Fruit fly (Drosophila melanogaster) whole organism, embryonic: ENCODE measurements around the gene CG43680.

Experiments used
- CG10321 ChIP-seq: fragments of 200-800 bp; sonication (Bioruptor generic); IDR thresholded peaks from 2 replicates; pipeline ENCODE4 v1.3.6; 2022; ENCODE audit warnings: missing biosample characterization, missing genetic modification characterization
- CG10431 ChIP-seq: fragments of 200-800 bp; sonication (Bioruptor generic); optimal IDR thresholded peaks from 3 replicates; lab custom pipeline; 2018; ENCODE audit warnings: missing biosample characterization, mild to moderate bottlenecking, missing genetic modification characterization
- CG12942 ChIP-seq: fragments of 200-800 bp; sonication (Bioruptor generic); optimal IDR thresholded peaks from 3 replicates; lab custom pipeline; 2016; ENCODE audit warnings: missing biosample characterization, missing genetic modification characterization
- CG13123 ChIP-seq: fragments of 200-800 bp; sonication (Bioruptor generic); optimal IDR thresholded peaks from 2 replicates; lab custom pipeline; 2016; ENCODE audit warnings: missing biosample characterization, missing genetic modification characterization
- CG14050 ChIP-seq: fragments of 200-800 bp; sonication (Bioruptor generic); IDR thresholded peaks from 3 replicates; pipeline ENCODE4 v1.3.6; 2022; ENCODE audit warnings: missing biosample characterization, missing genetic modification characterization
- CG16815 ChIP-seq: fragments of 200-800 bp; sonication (Bioruptor generic); optimal IDR thresholded peaks from 3 replicates; lab custom pipeline; 2017; ENCODE audit warnings: missing biosample characterization, mild to moderate bottlenecking, missing genetic modification characterization
- CG17328 ChIP-seq: fragments of 200-800 bp; sonication (Bioruptor generic); IDR thresholded peaks from 2 replicates; pipeline ENCODE4 v1.3.6; 2022; ENCODE audit warnings: missing biosample characterization, missing genetic modification characterization
- CG1832 ChIP-seq: fragments of 200-800 bp; sonication (Bioruptor generic); optimal IDR thresholded peaks from 2 replicates; lab custom pipeline; 2017; ENCODE audit warnings: missing biosample characterization, mild to moderate bottlenecking, missing genetic modification characterization, inconsistent platforms
- CG2712 ChIP-seq: fragments of 200-800 bp; optimal IDR thresholded peaks from 3 replicates; lab custom pipeline; 2019; ENCODE audit warnings: missing biosample characterization, mild to moderate bottlenecking, missing genetic modification characterization, moderate library complexity
- CG31388 ChIP-seq: fragments of 200-800 bp; sonication (Bioruptor generic); optimal IDR thresholded peaks from 2 replicates; lab custom pipeline; 2016; ENCODE audit warnings: missing biosample characterization, missing genetic modification characterization
- CG32772 ChIP-seq: fragments of 200-800 bp; sonication (Bioruptor generic); IDR thresholded peaks from 2 replicates; pipeline ENCODE4 v1.3.6; 2022; ENCODE audit warnings: missing biosample characterization, missing genetic modification characterization
- CG4282 ChIP-seq: fragments of 200-800 bp; sonication (Bioruptor generic); optimal IDR thresholded peaks from 2 replicates; lab custom pipeline; 2016; ENCODE audit warnings: missing biosample characterization, missing genetic modification characterization
- CG5180 ChIP-seq: fragments of 200-800 bp; sonication (Bioruptor generic); optimal IDR thresholded peaks from 3 replicates; lab custom pipeline; 2017; ENCODE audit warnings: missing biosample characterization, missing genetic modification characterization, mild to moderate bottlenecking, moderate library complexity, missing genetic modification reagents
- CG6175 ChIP-seq: fragments of 200-800 bp; sonication (Bioruptor generic); IDR thresholded peaks from 3 replicates; pipeline ENCODE4 v1.3.6; 2022; ENCODE audit warnings: missing biosample characterization, missing genetic modification characterization
- CG6654 ChIP-seq: fragments of 200-800 bp; sonication (Bioruptor generic); optimal IDR thresholded peaks from 2 replicates; lab custom pipeline; 2017; ENCODE audit warnings: missing biosample characterization, mild to moderate bottlenecking, missing genetic modification characterization
- CG6683 ChIP-seq: fragments of 200-800 bp; sonication (Bioruptor generic); optimal IDR thresholded peaks from 2 replicates; lab custom pipeline; 2017; ENCODE audit warnings: missing biosample characterization, mild to moderate bottlenecking, missing genetic modification characterization, missing genetic modification reagents
- CG7271 ChIP-seq: fragments of 200-800 bp; sonication (Bioruptor generic); optimal IDR thresholded peaks from 2 replicates; lab custom pipeline; 2018; ENCODE audit warnings: missing biosample characterization, mild to moderate bottlenecking, missing genetic modification characterization, moderate library complexity
- CG9215 ChIP-seq: fragments of 200-800 bp; sonication (Bioruptor generic); IDR thresholded peaks from 2 replicates; pipeline ENCODE4 v1.3.6; 2022; ENCODE audit warnings: missing biosample characterization, missing genetic modification characterization
- D19A ChIP-seq: fragments of 200-800 bp; optimal IDR thresholded peaks from 3 replicates; lab custom pipeline; 2019; ENCODE audit warnings: missing biosample characterization, mild to moderate bottlenecking, missing genetic modification characterization, moderate library complexity
- Deaf1 ChIP-seq: fragments of 200-800 bp; optimal IDR thresholded peaks from 3 replicates; lab custom pipeline; 2019; ENCODE audit warnings: missing biosample characterization, mild to moderate bottlenecking, missing genetic modification characterization, moderate library complexity
- Doc3 ChIP-seq: fragments of 200-800 bp; sonication (Bioruptor generic); IDR thresholded peaks from 3 replicates; pipeline ENCODE4 v1.3.6; 2022; ENCODE audit warnings: missing biosample characterization, missing genetic modification characterization; ENCODE audit not compliant: partially characterized antibody
- GATAe ChIP-seq: fragments of 200-800 bp; sonication (Bioruptor generic); conservative IDR thresholded peaks from 2 replicates; pipeline ENCODE4 v1.3.6; 2022; ENCODE audit warnings: missing biosample characterization, missing genetic modification characterization
- Lhr ChIP-seq: fragments of 200-800 bp; sonication (Bioruptor generic); optimal IDR thresholded peaks from 3 replicates; lab custom pipeline; 2017; ENCODE audit warnings: mild to moderate bottlenecking, missing biosample characterization, missing genetic modification reagents, missing genetic modification characterization
- MTF-1 ChIP-seq: fragments of 200-800 bp; sonication (Bioruptor generic); optimal IDR thresholded peaks from 2 replicates; lab custom pipeline; 2018; ENCODE audit warnings: missing biosample characterization, mild to moderate bottlenecking, missing genetic modification characterization, borderline replicate concordance
- NFAT ChIP-seq: fragments of 200-800 bp; sonication (Bioruptor generic); IDR thresholded peaks from 2 replicates; pipeline ENCODE4 v1.3.6; 2022; ENCODE audit warnings: missing biosample characterization, missing genetic modification characterization
- Side ChIP-seq: fragments of 200-800 bp; sonication (Bioruptor generic); optimal IDR thresholded peaks from 2 replicates; lab custom pipeline; 2016; ENCODE audit warnings: missing biosample characterization, missing genetic modification characterization
- YL-1 ChIP-seq: fragments of 200-800 bp; sonication (Bioruptor generic); optimal IDR thresholded peaks from 3 replicates; lab custom pipeline; 2017; ENCODE audit warnings: missing biosample characterization, mild to moderate bottlenecking, missing genetic modification characterization
- bbx ChIP-seq: fragments of 200-800 bp; sonication (Bioruptor generic); IDR thresholded peaks from 2 replicates; pipeline ENCODE4 v1.3.6; 2022; ENCODE audit warnings: missing biosample characterization, missing genetic modification characterization; ENCODE audit not compliant: partially characterized antibody
- bowl ChIP-seq: fragments of 200-800 bp; sonication (Bioruptor generic); IDR thresholded peaks from 2 replicates; pipeline ENCODE4 v1.3.6; 2022; ENCODE audit warnings: missing biosample characterization, missing genetic modification characterization
- br ChIP-seq: fragments of >200 bp; optimal IDR thresholded peaks from 2 replicates; lab custom pipeline; 2017
- chinmo ChIP-seq: fragments of 200-800 bp; sonication (Bioruptor generic); IDR thresholded peaks from 4 replicates; pipeline ENCODE4 v1.3.6; 2022; ENCODE audit warnings: missing biosample characterization, missing genetic modification characterization; ENCODE audit not compliant: partially characterized antibody
- croc ChIP-seq: fragments of 200-800 bp; sonication (Bioruptor generic); conservative IDR thresholded peaks from 3 replicates; pipeline ENCODE4 v1.3.6; 2022; ENCODE audit warnings: missing biosample characterization, missing genetic modification characterization
- dan ChIP-seq: fragments of 200-800 bp; sonication (Bioruptor generic); IDR thresholded peaks from 2 replicates; pipeline ENCODE4 v1.3.6; 2022; ENCODE audit warnings: missing biosample characterization, missing genetic modification characterization
- dpn ChIP-seq, 2 experiments: fragments of 200-800 bp; sonication (Bioruptor generic); optimal IDR thresholded peaks; 3 replicates each; lab custom pipeline; 2016; ENCODE audit warnings: missing biosample characterization in 2 of 2, missing genetic modification characterization in 2 of 2
- ewg ChIP-seq: fragments of 200-800 bp; sonication (Bioruptor generic); optimal IDR thresholded peaks from 3 replicates; lab custom pipeline; 2017; ENCODE audit warnings: mild to moderate bottlenecking, missing biosample characterization, missing genetic modification reagents, missing genetic modification characterization
- gro ChIP-seq: fragments of 200-800 bp; sonication (Bioruptor generic); optimal IDR thresholded peaks from 2 replicates; lab custom pipeline; 2016; ENCODE audit warnings: missing biosample characterization, missing genetic modification characterization
- gsb ChIP-seq: fragments of 200-800 bp; sonication (Bioruptor generic); IDR thresholded peaks from 2 replicates; pipeline ENCODE4 v1.3.6; 2022; ENCODE audit warnings: missing biosample characterization, missing genetic modification characterization
- ham ChIP-seq: fragments of 200-800 bp; sonication (Bioruptor generic); IDR thresholded peaks from 2 replicates; pipeline ENCODE4 v1.3.6; 2022; ENCODE audit warnings: missing biosample characterization, missing genetic modification characterization
- ind ChIP-seq: fragments of 200-800 bp; sonication (Bioruptor generic); optimal IDR thresholded peaks from 3 replicates; lab custom pipeline; 2016; ENCODE audit warnings: missing biosample characterization, missing genetic modification characterization
- jumu ChIP-seq: fragments of 200-800 bp; sonication (Bioruptor generic); optimal IDR thresholded peaks from 3 replicates; lab custom pipeline; 2016; ENCODE audit warnings: missing biosample characterization, missing genetic modification characterization
- lola ChIP-seq, 3 experiments: fragments of >200 bp in 2 of 3; fragments of 200-800 bp in 1 of 3; sonication (Bioruptor generic) in 1 of 3; optimal IDR thresholded peaks; 2 replicates each; lab custom pipeline; 2017 to 2019; ENCODE audit warnings: missing biosample characterization in 3 of 3, missing genetic modification characterization in 3 of 3, mild to moderate bottlenecking in 1 of 3, moderate library complexity in 1 of 3
- maf-S ChIP-seq: fragments of 200-800 bp; sonication (Bioruptor generic); optimal IDR thresholded peaks from 2 replicates; lab custom pipeline; 2016; ENCODE audit warnings: missing biosample characterization, missing genetic modification characterization
- oc ChIP-seq: fragments of 200-800 bp; sonication (Bioruptor generic); optimal IDR thresholded peaks from 2 replicates; lab custom pipeline; 2018; ENCODE audit warnings: missing biosample characterization, mild to moderate bottlenecking, missing genetic modification characterization, moderate library complexity
- pan ChIP-seq, 4 experiments: fragments of >200 bp in 3 of 4; fragments of 200-800 bp in 1 of 4; sonication (Bioruptor generic) in 1 of 4; optimal IDR thresholded peaks in 3 of 4; IDR thresholded peaks in 1 of 4; 2 replicates each; pipeline versions ENCODE4 v1.3.6 to Lab custom; 2017 to 2022; ENCODE audit warnings: missing biosample characterization in 2 of 4, missing genetic modification characterization in 2 of 4, mixed read lengths in 1 of 4
- pita ChIP-seq: fragments of 200-800 bp; sonication (Bioruptor generic); optimal IDR thresholded peaks from 2 replicates; lab custom pipeline; 2017; ENCODE audit warnings: missing biosample characterization, mild to moderate bottlenecking, missing genetic modification characterization
- tna ChIP-seq: fragments of 200-800 bp; sonication (Bioruptor generic); IDR thresholded peaks from 2 replicates; pipeline ENCODE4 v1.3.6; 2022; ENCODE audit warnings: missing biosample characterization, missing genetic modification characterization; ENCODE audit not compliant: partially characterized antibody
- z ChIP-seq: fragments of 200-800 bp; sonication (Bioruptor generic); IDR thresholded peaks from 3 replicates; pipeline ENCODE4 v1.3.6; 2022; ENCODE audit warnings: missing biosample characterization, missing genetic modification characterization

CG43680 gene

dm6 chr3L:15098659-15099512, 45.7 kb upstream of the CG43680 start (continued):
- TF ChIP-seq CG12942 (GFP tag; lab: Kevin White, UChicago) (peak; percentile 61), CG10321 (GFP tag; lab: Robert Waterston, UW) (peak; percentile 68; the same call in 1 of the 2 replicates), chinmo (GFP tag; lab: Robert Waterston, UW) (0 out of 4 replicates have a peak, but pooled peaks have one; percentile 20), GATAe (GFP tag; lab: Robert Waterston, UW) (peak; percentile 43; the same call in 1 of the 2 replicates), ham (no peak), pita (GFP tag; lab: Kevin White, UChicago) (no peak), CG32772 (GFP tag; lab: Robert Waterston, UW) (peak; percentile 71; the same call in 1 of the 2 replicates), jumu (GFP tag; lab: Kevin White, UChicago) (peak; percentile 3), CG5180 (GFP tag; lab: Kevin White, UChicago) (peak; percentile 66), NFAT (peak; percentile 70; the same call in 1 of the 2 replicates), gsb (GFP tag; lab: Robert Waterston, UW) (peak; percentile 77), CG14050 (GFP tag; lab: Robert Waterston, UW) (peak; percentile 61; the same call in 2 of the 3 replicates), CG6683 (GFP tag; lab: Kevin White, UChicago) (peak; percentile 91), CG2712 (tag; lab: Kevin White, UChicago) (peak; percentile 97), oc (tag; lab: Kevin White, UChicago) (peak; percentile 72), CG10431 (peak; percentile 58), CG9215 (GFP tag; lab: Robert Waterston, UW) (no peak; the same call in 1 of the 2 replicates), ind (GFP tag; lab: Kevin White, UChicago) (peak; percentile 84), Deaf1 (tag; lab: Kevin White, UChicago) (peak; percentile 66), CG1832 (GFP tag; lab: Kevin White, UChicago) (no peak), CG31388 (GFP tag; lab: Kevin White, UChicago) (peak; percentile 49), ewg (GFP tag; lab: Kevin White, UChicago) (peak; percentile 55), dpn (GFP tag; optimal IDR thresholded peaks at IDR 0.05; lab: Kevin White, UChicago) (peak in 1 of 2 experiments; percentile 75), CG17328 (GFP tag; lab: Robert Waterston, UW) (peak; percentile 86), lola (GFP tag; optimal IDR thresholded peaks at IDR 0.05; lab: Kevin White, UChicago) (peak in 1 of 3 experiments; percentile 87), dan (GFP tag; lab: Robert Waterston, UW) (no peak), CG6654 (peak; percentile 63), pan (optimal IDR thresholded peaks at IDR 0.05; lab: Kevin White, UChicago) (no peak), pan (GFP tag; optimal IDR thresholded peaks at IDR 0.05 in 1 of 2, IDR thresholded peaks at IDR 0.05 in 1 of 2) (peak in 1 of 2 experiments; percentile 91), CG7271 (tag; lab: Kevin White, UChicago) (peak; percentile 93), CG4282 (no peak), br (lab: Kevin White, UChicago) (no peak), CG6175 (GFP tag; lab: Robert Waterston, UW) (0 out of 3 replicates have a peak, but pooled peaks have one; percentile 13), croc (GFP tag; lab: Robert Waterston, UW) (peak; percentile 82), Doc3 (no peak), gro (GFP tag; lab: Kevin White, UChicago) (no peak), bowl (GFP tag; lab: Robert Waterston, UW) (no peak), tna (GFP tag; lab: Robert Waterston, UW) (no peak), YL-1 (no peak), z (GFP tag; lab: Robert Waterston, UW) (no peak), maf-S (GFP tag; lab: Kevin White, UChicago) (peak; percentile 15), CG13123 (GFP tag; lab: Kevin White, UChicago) (peak; percentile 4), Side (GFP tag; lab: Kevin White, UChicago) (no peak), bbx (no peak), Lhr (GFP tag; lab: Kevin White, UChicago) (peak; percentile 38), CG16815 (GFP tag; lab: Kevin White, UChicago) (peak; percentile 47), MTF-1 (peak; percentile 86), D19A (tag; lab: Kevin White, UChicago) (peak; percentile 85)
